Worm (Caenorhabditis elegans) whole organism, mixed stage, embryonic: ENCODE data around the gene tbb-2.

Experiments used
- ces-1 ChIP-seq: fragments of 150-350 bp; optimal IDR thresholded peaks from 2 replicates; lab custom pipeline; 2014; ENCODE audit warnings: missing biosample characterization, missing genetic modification reagents, missing genetic modification characterization
- cnd-1 ChIP-seq: fragments of 200-800 bp; sonication (Bioruptor generic); optimal IDR thresholded peaks from 2 replicates; lab custom pipeline; 2018; ENCODE audit warnings: mild to moderate bottlenecking, missing genetic modification characterization, missing compliant biosample characterization
- drap-1 ChIP-seq: fragments of 200-800 bp; sonication (Bioruptor generic); optimal IDR thresholded peaks from 3 replicates; lab custom pipeline; 2018; ENCODE audit warnings: mild to moderate bottlenecking, missing genetic modification characterization, missing compliant biosample characterization
- elt-3 ChIP-seq: fragments of 150-350 bp; optimal IDR thresholded peaks from 2 replicates; lab custom pipeline; 2014; ENCODE audit warnings: missing biosample characterization, missing genetic modification characterization
- flh-1 ChIP-seq: fragments of 200-800 bp; sonication (Bioruptor generic); optimal IDR thresholded peaks from 2 replicates; lab custom pipeline; 2018; ENCODE audit warnings: mild to moderate bottlenecking, missing genetic modification characterization, moderate library complexity, missing compliant biosample characterization
- nhr-76 ChIP-seq: sonication (generic microtip); optimal IDR thresholded peaks from 2 replicates; lab custom pipeline; 2017; ENCODE audit warnings: missing biosample characterization, missing genetic modification characterization
- pha-4 ChIP-seq: fragments of 150-350 bp; optimal IDR thresholded peaks from 2 replicates; lab custom pipeline; 2018; ENCODE audit warnings: missing biosample characterization, missing genetic modification reagents, missing genetic modification characterization
- snpc-4 ChIP-seq: fragments of 150-350 bp; optimal IDR thresholded peaks from 2 replicates; lab custom pipeline; 2014; ENCODE audit warnings: missing biosample characterization, missing genetic modification characterization
- sptf-1 ChIP-seq: sonication (generic microtip); optimal IDR thresholded peaks from 2 replicates; lab custom pipeline; 2017; ENCODE audit warnings: mild to moderate bottlenecking, missing genetic modification characterization, moderate library complexity, missing compliant biosample characterization
- tbx-8 ChIP-seq: fragments of 200-800 bp; sonication (Bioruptor generic); optimal IDR thresholded peaks from 2 replicates; lab custom pipeline; 2018; ENCODE audit warnings: mild to moderate bottlenecking, missing genetic modification characterization, moderate library complexity, missing compliant biosample characterization
- unc-120 ChIP-seq: sonication (generic microtip); optimal IDR thresholded peaks from 2 replicates; lab custom pipeline; 2017; ENCODE audit warnings: missing genetic modification characterization, missing compliant biosample characterization; ENCODE audit not compliant: poor library complexity, severe bottlenecking
- unc-39 ChIP-seq: fragments of 150-350 bp; optimal IDR thresholded peaks from 2 replicates; lab custom pipeline; 2014; ENCODE audit warnings: missing biosample characterization, missing genetic modification characterization
- unc-62 ChIP-seq: fragments of 150-350 bp; optimal IDR thresholded peaks from 2 replicates; lab custom pipeline; 2014; ENCODE audit warnings: missing biosample characterization, missing genetic modification reagents, missing genetic modification characterization

- TF ChIP-seq drap-1, result no peak
- no peak for TF ChIP-seq unc-39 (tag; lab: Kevin White, UChicago)
- no peak for TF ChIP-seq pha-4 (tag; lab: Kevin White, UChicago)
- no peak for TF ChIP-seq tbx-8
- no peak for TF ChIP-seq elt-3 (tag; lab: Kevin White, UChicago)
- no peak for TF ChIP-seq ces-1 (GFP tag; lab: Kevin White, UChicago)
- TF ChIP-seq unc-120 (tag; lab: Kevin White, UChicago), result no peak
- no peak for TF ChIP-seq cnd-1 (tag; lab: Kevin White, UChicago)
- TF ChIP-seq flh-1, result no peak
- no peak for TF ChIP-seq nhr-76 (tag; lab: Kevin White, UChicago)
- TF ChIP-seq unc-62 (GFP tag; lab: Kevin White, UChicago), result no peak
- no peak for TF ChIP-seq snpc-4 (tag; lab: Kevin White, UChicago)
- no peak for TF ChIP-seq sptf-1 (tag; lab: Kevin White, UChicago)
Measured at ce11 chrIII:4058643-4059042, 41.2 kb upstream of the tbb-2 start, which contains the start of gene his-69.
